Worm (Caenorhabditis elegans): ENCODE results near the gene pud-1.1.
"Not testable (repeated sequence)": the region's sequence is repeated elsewhere in the genome, so short reads cannot be mapped to it uniquely, and the experiment has no call there.

Gene pud-1.1

ce11 chrV:2322466-2322865 is 7.8 kb upstream of the pud-1.1 start, which contains the start of gene pud-1.2:
pud-1.2 (minus strand) TSS chrV:2322566.
- TF ChIP-seq skn-1, nhr-237, nhr-6 (tag; optimal IDR thresholded peaks at IDR 0.05): not testable (repeated sequence)

DNA sequence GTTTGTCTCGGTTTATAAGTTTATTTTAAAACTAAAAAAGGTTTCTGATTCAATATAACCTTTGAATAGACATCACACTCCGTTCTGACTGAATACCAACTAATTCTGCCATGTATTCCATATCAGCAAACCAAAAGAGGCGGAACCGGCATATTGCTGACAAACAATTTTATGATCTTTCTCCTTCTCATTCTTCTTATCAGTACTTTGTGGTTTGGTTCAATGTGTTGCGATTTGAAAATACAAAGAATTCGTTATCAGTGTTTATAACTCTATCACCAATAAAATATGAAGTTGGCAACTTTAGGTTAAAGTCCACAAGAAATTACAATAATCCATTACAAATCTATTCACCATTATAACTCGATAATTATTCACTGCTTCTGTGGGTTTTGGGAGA is 6.0 kb upstream of the pud-1.1 start:
- TF ChIP-seq fos-1 (tag; optimal IDR thresholded peaks at IDR 0.05) (peak; percentile 72), crh-2 (tag; optimal IDR thresholded peaks at IDR 0.05) (peak; percentile 19), nhr-23 (tag; optimal IDR thresholded peaks at IDR 0.05) (no peak), sma-9 (GFP tag; optimal IDR thresholded peaks at IDR 0.05) (peak; percentile 78), sma-9 (tag; optimal IDR thresholded peaks at IDR 0.05) (no peak), skn-1 (tag; optimal IDR thresholded peaks at IDR 0.05) (peak; percentile 80), lin-13 (GFP tag; optimal IDR thresholded peaks at IDR 0.05) (no peak), gmeb-1 (tag; optimal IDR thresholded peaks at IDR 0.05) (no peak)

ce11 chrV:2325052-2325451 is 5.2 kb upstream of the pud-1.1 start, which contains the start of gene pud-3:
pud-3 (minus strand) TSS chrV:2325152.
- no peak for TF ChIP-seq ztf-1 (GFP tag; conservative IDR thresholded peaks at IDR 0.05)
- TF ChIP-seq gmeb-1 (tag; optimal IDR thresholded peaks at IDR 0.05): no peak
- no peak for TF ChIP-seq unc-62 (GFP tag; optimal IDR thresholded peaks at IDR 0.05)
- TF ChIP-seq F13H6.1 (tag; optimal IDR thresholded peaks at IDR 0.05): no peak
- TF ChIP-seq C34F6.9 (tag; optimal IDR thresholded peaks at IDR 0.05): no peak
- no peak for TF ChIP-seq ztf-11 (tag; optimal IDR thresholded peaks at IDR 0.05)
- no peak for TF ChIP-seq skn-1 (tag; optimal IDR thresholded peaks at IDR 0.05)
- TF ChIP-seq aly-2 (tag; optimal IDR thresholded peaks at IDR 0.05): no peak
- TF ChIP-seq sem-4 (tag; optimal IDR thresholded peaks at IDR 0.05): no peak
- no peak for TF ChIP-seq nhr-6 (tag; optimal IDR thresholded peaks at IDR 0.05)
- no peak for TF ChIP-seq lin-11 (tag; optimal IDR thresholded peaks at IDR 0.05)
- no peak for TF ChIP-seq lsy-2 (tag; optimal IDR thresholded peaks at IDR 0.05)

DNA sequence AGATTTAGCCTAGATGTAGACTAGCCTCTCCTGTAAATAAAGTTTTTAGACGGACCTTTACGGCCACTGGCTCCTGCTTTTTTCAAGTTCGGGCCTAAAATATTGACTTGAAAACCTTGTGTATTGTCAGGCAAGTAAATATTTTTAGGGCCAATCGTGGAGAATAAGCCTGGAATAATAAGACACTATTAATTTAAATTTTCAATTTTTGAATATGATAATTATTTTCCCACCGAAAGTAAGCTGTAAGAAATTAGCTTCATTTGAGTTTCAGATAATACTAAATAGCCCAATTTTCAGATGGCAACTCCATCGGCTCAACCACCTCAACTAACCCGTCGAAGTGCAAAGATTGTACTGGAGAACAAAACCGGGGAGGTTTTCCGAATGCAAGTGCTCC is 3.9 kb upstream of the pud-1.1 start, which contains the start of gene pud-4:
Gene pud-4, plus strand, starts transcription at position 301 of the 400 bp plus-strand sequence.
- no peak for TF ChIP-seq gmeb-1 (tag; optimal IDR thresholded peaks at IDR 0.05)
- no peak for TF ChIP-seq elt-1 (tag; optimal IDR thresholded peaks at IDR 0.05)
- no peak for TF ChIP-seq nhr-6 (tag; optimal IDR thresholded peaks at IDR 0.05)
- no peak for TF ChIP-seq skn-1 (tag; optimal IDR thresholded peaks at IDR 0.05)
- no peak for TF ChIP-seq nhr-10 (tag; optimal IDR thresholded peaks at IDR 0.05)
- no peak for TF ChIP-seq nhr-12 (tag; optimal IDR thresholded peaks at IDR 0.05)
- TF ChIP-seq ztf-11 (tag; optimal IDR thresholded peaks at IDR 0.05): no peak
- no peak for TF ChIP-seq sma-3 (GFP tag; optimal IDR thresholded peaks at IDR 0.05)
- no peak for TF ChIP-seq blmp-1 (tag; optimal IDR thresholded peaks at IDR 0.05; ENCODE audit: insufficient read depth)
- no peak for TF ChIP-seq nhr-237 (tag; optimal IDR thresholded peaks at IDR 0.05)
- TF ChIP-seq lin-39 (tag; optimal IDR thresholded peaks at IDR 0.05): no peak
- no peak for TF ChIP-seq lin-11 (tag; optimal IDR thresholded peaks at IDR 0.05)

ce11 chrV:2327124-2327523 is 3.1 kb upstream of the pud-1.1 start:
- TF ChIP-seq alr-1 (tag; optimal IDR thresholded peaks at IDR 0.05) (no peak), F13H6.1 (tag; optimal IDR thresholded peaks at IDR 0.05) (no peak), gmeb-1 (tag; optimal IDR thresholded peaks at IDR 0.05) (peak; percentile 34), fos-1 (tag; optimal IDR thresholded peaks at IDR 0.05) (peak; percentile 75), nhr-6 (tag; optimal IDR thresholded peaks at IDR 0.05) (no peak), crh-2 (tag; optimal IDR thresholded peaks at IDR 0.05) (peak; percentile 14), nhr-21 (tag; optimal IDR thresholded peaks at IDR 0.05) (no peak), unc-39 (tag; optimal IDR thresholded peaks at IDR 0.05) (no peak), lin-39 (tag; optimal IDR thresholded peaks at IDR 0.05) (no peak), sma-9 (GFP tag; optimal IDR thresholded peaks at IDR 0.05) (peak; percentile 80), sma-9 (tag; optimal IDR thresholded peaks at IDR 0.05) (no peak)

DNA sequence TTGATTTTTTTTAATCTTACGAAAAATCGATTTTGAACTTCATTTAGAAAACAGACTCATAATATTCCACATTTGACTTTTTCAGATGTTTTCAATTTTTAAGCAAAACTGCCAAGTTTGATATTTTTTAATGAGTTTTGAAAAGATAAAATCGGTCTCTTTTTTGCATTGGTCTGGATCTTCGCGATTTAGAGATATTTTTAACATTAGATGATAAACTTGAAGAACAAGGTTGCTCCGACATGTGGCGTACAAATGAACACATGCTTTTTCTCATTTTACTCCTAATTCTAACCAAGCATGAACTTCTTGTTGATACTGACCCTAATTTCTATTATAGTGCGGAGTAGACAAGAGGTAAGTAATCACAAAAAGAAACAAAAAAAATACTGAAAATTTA is 1.4 kb downstream of the pud-1.1 start, which contains the start of gene irld-32:
Gene irld-32, plus strand, starts transcription at position 301 of the 400 bp plus-strand sequence.
- TF ChIP-seq C34F6.9, fos-1, elt-3 (tag; optimal IDR thresholded peaks at IDR 0.05): not testable (repeated sequence)

- TF ChIP-seq lin-11 (tag; optimal IDR thresholded peaks at IDR 0.05) (no peak), lin-13 (GFP tag; optimal IDR thresholded peaks at IDR 0.05) (no peak), sem-4 (tag; optimal IDR thresholded peaks at IDR 0.05) (no peak), crh-2 (tag; optimal IDR thresholded peaks at IDR 0.05) (no peak), sma-3 (GFP tag; optimal IDR thresholded peaks at IDR 0.05) (no peak), nhr-10 (tag; optimal IDR thresholded peaks at IDR 0.05) (no peak), snpc-4 (tag; optimal IDR thresholded peaks at IDR 0.05) (no peak), unc-39 (tag; optimal IDR thresholded peaks at IDR 0.05) (no peak)
Measured at ce11 chrV:2336151-2336550, 5.9 kb downstream of the pud-1.1 start, which contains the start of gene irld-28. irld-28 (minus strand) TSS chrV:2336251.

All from whole organism, L2 larva.